Fruit fly (Drosophila melanogaster) whole organism, adult: ENCODE data around the gene tkv.

ENCODE experiments used
- CG12768 ChIP-seq: fragments of 200-800 bp; sonication (Bioruptor generic); optimal IDR thresholded peaks from 2 replicates; lab custom pipeline; 2017; ENCODE audit warnings: missing biosample characterization, missing genetic modification characterization, mild to moderate bottlenecking, moderate library complexity, missing genetic modification reagents
- CG1620 ChIP-seq: fragments of 200-800 bp; sonication (Bioruptor generic); optimal IDR thresholded peaks from 2 replicates; lab custom pipeline; 2016; ENCODE audit warnings: missing biosample characterization, missing genetic modification characterization
- CG33017 ChIP-seq: fragments of 200-800 bp; sonication (Bioruptor generic); optimal IDR thresholded peaks from 2 replicates; lab custom pipeline; 2018; ENCODE audit warnings: missing biosample characterization, mild to moderate bottlenecking, missing genetic modification characterization, moderate library complexity
- CG5204 ChIP-seq: fragments of 200-800 bp; sonication (Bioruptor generic); optimal IDR thresholded peaks from 2 replicates; lab custom pipeline; 2016; ENCODE audit warnings: missing biosample characterization, missing genetic modification characterization
- CG7101 ChIP-seq: fragments of 200-800 bp; sonication (Bioruptor generic); optimal IDR thresholded peaks from 2 replicates; lab custom pipeline; 2018; ENCODE audit warnings: missing biosample characterization, mild to moderate bottlenecking, missing genetic modification characterization, moderate library complexity
- Hr96 ChIP-seq: fragments of 200-800 bp; sonication (Bioruptor generic); optimal IDR thresholded peaks from 2 replicates; lab custom pipeline; 2016; ENCODE audit warnings: missing biosample characterization, missing genetic modification characterization
- Mnt ChIP-seq: fragments of 200-800 bp; sonication (Bioruptor generic); optimal IDR thresholded peaks from 2 replicates; lab custom pipeline; 2016; ENCODE audit warnings: missing biosample characterization, mild to moderate bottlenecking, missing genetic modification characterization
- bab1 ChIP-seq: fragments of 200-800 bp; sonication (Bioruptor generic); optimal IDR thresholded peaks from 3 replicates; lab custom pipeline; 2019; ENCODE audit warnings: missing biosample characterization, mild to moderate bottlenecking, missing genetic modification characterization, moderate library complexity
- cic ChIP-seq: fragments of 200-800 bp; sonication (Bioruptor generic); optimal IDR thresholded peaks from 2 replicates; lab custom pipeline; 2017; ENCODE audit warnings: missing biosample characterization, mild to moderate bottlenecking, missing genetic modification characterization, moderate library complexity
- kay ChIP-seq: fragments of 200-800 bp; sonication (Bioruptor generic); peaks from one replicate; lab custom pipeline; 2016; ENCODE audit warnings: missing biosample characterization, missing genetic modification characterization, borderline replicate concordance
- ovo ChIP-seq: fragments of 200-800 bp; sonication (Bioruptor generic); optimal IDR thresholded peaks from 2 replicates; lab custom pipeline; 2016; ENCODE audit warnings: missing biosample characterization, missing genetic modification characterization
- pad ChIP-seq: fragments of 200-800 bp; sonication (Bioruptor generic); optimal IDR thresholded peaks from 3 replicates; lab custom pipeline; 2017; ENCODE audit warnings: missing biosample characterization, missing genetic modification characterization, mild to moderate bottlenecking, moderate library complexity, missing genetic modification reagents
- tj ChIP-seq: fragments of 200-800 bp; sonication (Bioruptor generic); optimal IDR thresholded peaks from 3 replicates; lab custom pipeline; 2017; ENCODE audit warnings: missing biosample characterization, mild to moderate bottlenecking, missing genetic modification characterization, moderate library complexity

DNA sequence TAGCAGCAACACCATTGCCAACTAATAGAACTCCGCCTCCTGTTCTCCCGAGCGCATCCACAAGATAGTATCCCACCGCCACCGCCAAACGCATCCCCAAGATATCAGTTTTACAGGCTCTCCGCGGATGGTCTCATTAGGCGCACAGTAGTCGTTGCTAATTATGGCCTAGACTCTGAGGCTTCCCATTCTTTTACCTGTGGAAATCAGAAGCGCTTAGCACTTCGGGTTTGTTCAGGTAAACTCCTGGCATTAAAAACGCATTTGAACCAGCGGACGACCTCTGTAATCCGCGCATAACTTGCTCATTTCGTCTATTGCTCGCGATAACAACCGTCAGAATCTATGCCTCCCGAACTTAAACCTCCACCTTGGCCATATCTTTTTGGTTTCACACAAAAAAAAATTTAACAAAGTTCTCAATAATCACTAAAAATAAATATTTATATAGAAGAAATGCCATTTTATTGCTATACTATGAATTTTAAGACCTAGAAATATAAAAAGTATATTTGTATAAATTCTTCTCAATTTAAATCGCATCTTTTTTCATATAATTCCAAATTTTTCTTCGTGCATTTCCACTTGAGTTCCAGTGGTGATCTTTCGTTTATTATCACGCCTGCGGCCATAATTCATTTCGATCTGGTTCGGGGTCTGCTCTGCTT, 33.2 kb downstream of the tkv start:
- no peak for TF ChIP-seq CG1620 (GFP tag; lab: Kevin White, UChicago)
- no peak for TF ChIP-seq pad (GFP tag; lab: Kevin White, UChicago)
- no peak for TF ChIP-seq Hr96 (GFP tag; lab: Kevin White, UChicago)
- TF ChIP-seq kay (GFP tag; lab: Kevin White, UChicago): peak; percentile 51
- TF ChIP-seq tj: no peak
- TF ChIP-seq CG7101 (tag; lab: Kevin White, UChicago): no peak
- TF ChIP-seq cic: no peak
- no peak for TF ChIP-seq bab1 (GFP tag; lab: Kevin White, UChicago)
- no peak for TF ChIP-seq CG33017 (tag; lab: Kevin White, UChicago)
- no peak for TF ChIP-seq Mnt (GFP tag; lab: Kevin White, UChicago)
- no peak for TF ChIP-seq ovo (GFP tag; lab: Kevin White, UChicago)
- no peak for TF ChIP-seq CG5204 (GFP tag; lab: Kevin White, UChicago)
- no peak for TF ChIP-seq CG12768 (GFP tag; lab: Kevin White, UChicago)
